In genomic region chr2L:13004059-13004870, dm6 we compare ENCODE assay signal across 1 fruit fly cellular context.
TF ChIP-seq lines count a peak whose summit lies in the region.

TSS of gene Vha68-1 (minus strand) at chr2L:13004107.
TSS of gene mTor (plus strand) at chr2L:13004480.

TF ChIP-seq in whole organism, embryonic, 481 proteins besides CTCF, POLR2A, EP300 and RAD21 (continued from another document):
- TF ChIP-seq CG10321 (GFP tag; IDR thresholded peaks at IDR 0.05; lab: Robert Waterston, UW) (no peak), Jarid2 (GFP tag; optimal IDR thresholded peaks at IDR 0.05; lab: Kevin White, UChicago) (no peak), CG12104 (GFP tag; optimal IDR thresholded peaks at IDR 0.05; lab: Kevin White, UChicago) (peak; percentile 50), ash1 (GFP tag; optimal IDR thresholded peaks at IDR 0.05; lab: Kevin White, UChicago) (no peak), CG2889 (GFP tag; IDR thresholded peaks at IDR 0.05; lab: Robert Waterston, UW) (peak; percentile 79; the same call in 2 of the 3 replicates), lab (GFP tag; optimal IDR thresholded peaks at IDR 0.05; lab: Kevin White, UChicago) (no peak), gcm2 (GFP tag; optimal IDR thresholded peaks at IDR 0.05; lab: Kevin White, UChicago) (no peak), Trl (optimal IDR thresholded peaks at IDR 0.05; lab: Kevin White, UChicago) (no peak), Trl (GFP tag; optimal IDR thresholded peaks at IDR 0.05; lab: Kevin White, UChicago) (peak; percentile 82), CG15514 (GFP tag; optimal IDR thresholded peaks at IDR 0.05; lab: Kevin White, UChicago) (peak; percentile 71), CG14014 (GFP tag; IDR thresholded peaks at IDR 0.05; lab: Robert Waterston, UW) (peak; percentile 84), chif (GFP tag; optimal IDR thresholded peaks at IDR 0.05; lab: Kevin White, UChicago) (peak; percentile 65 to 70), CG15269 (tag; optimal IDR thresholded peaks at IDR 0.05; lab: Kevin White, UChicago) (no peak), vnd (GFP tag; IDR thresholded peaks at IDR 0.05; lab: Robert Waterston, UW; ENCODE audit: partially characterized antibody) (peak; percentile 77), CG18011 (GFP tag; optimal IDR thresholded peaks at IDR 0.05; lab: Kevin White, UChicago) (no peak), CG12299 (tag; optimal IDR thresholded peaks at IDR 0.05; lab: Kevin White, UChicago) (peak; percentile 41), bab2 (GFP tag; optimal IDR thresholded peaks at IDR 0.05; lab: Kevin White, UChicago) (peak; percentile 81), wdn (GFP tag; IDR thresholded peaks at IDR 0.05; lab: Robert Waterston, UW) (peak; percentile 80), CG18619 (GFP tag; optimal IDR thresholded peaks at IDR 0.05; lab: Kevin White, UChicago) (peak; percentile 77), pzg (GFP tag; optimal IDR thresholded peaks at IDR 0.05; lab: Kevin White, UChicago) (peak; percentile 66), phol (tag; optimal IDR thresholded peaks at IDR 0.05; lab: Kevin White, UChicago) (peak; percentile 90), CG11723 (GFP tag; optimal IDR thresholded peaks at IDR 0.05; lab: Kevin White, UChicago) (no peak), CG9932 (GFP tag; IDR thresholded peaks at IDR 0.05; lab: Robert Waterston, UW) (peak; percentile 92), crc (GFP tag; optimal IDR thresholded peaks at IDR 0.05; lab: Kevin White, UChicago) (peak; percentile 51), CG31388 (GFP tag; optimal IDR thresholded peaks at IDR 0.05; lab: Kevin White, UChicago) (peak; percentile 28), dysf (GFP tag; IDR thresholded peaks at IDR 0.05; lab: Robert Waterston, UW) (peak; percentile 86), CG4328 (GFP tag; optimal IDR thresholded peaks at IDR 0.05; lab: Kevin White, UChicago) (peak; percentile 45), Scr (GFP tag; IDR thresholded peaks at IDR 0.05; lab: Robert Waterston, UW; ENCODE audit: partially characterized antibody) (peak; percentile 90), CG6813 (GFP tag; optimal IDR thresholded peaks at IDR 0.05; lab: Kevin White, UChicago) (no peak), ato (GFP tag; IDR thresholded peaks at IDR 0.05; lab: Robert Waterston, UW; ENCODE audit: partially characterized antibody) (peak; percentile 54), MBD-R2 (GFP tag; IDR thresholded peaks at IDR 0.05; lab: Robert Waterston, UW) (no peak; the same call in 1 of the 2 replicates), dan (GFP tag; IDR thresholded peaks at IDR 0.05; lab: Robert Waterston, UW) (no peak), caup (GFP tag; optimal IDR thresholded peaks at IDR 0.05; lab: Kevin White, UChicago; ENCODE audit: severe bottlenecking) (peak; percentile 65), mam (GFP tag; optimal IDR thresholded peaks at IDR 0.05; lab: Kevin White, UChicago) (peak; percentile 90), CG12391 (tag; optimal IDR thresholded peaks at IDR 0.05; lab: Kevin White, UChicago) (peak; percentile 88), ssp (GFP tag; IDR thresholded peaks at IDR 0.05; lab: Robert Waterston, UW) (peak; percentile 99), HHEX (GFP tag; optimal IDR thresholded peaks at IDR 0.05; lab: Kevin White, UChicago) (peak; percentile 58), Fer3 (tag; optimal IDR thresholded peaks at IDR 0.05; lab: Kevin White, UChicago) (peak; percentile 81), CG4404 (GFP tag; IDR thresholded peaks at IDR 0.05; lab: Robert Waterston, UW) (peak; percentile 81), CG3838 (GFP tag; optimal IDR thresholded peaks at IDR 0.05; lab: Kevin White, UChicago) (peak; percentile 54), ab (GFP tag; optimal IDR thresholded peaks at IDR 0.05; lab: Kevin White, UChicago) (peak; percentile 55), CG8944 (GFP tag; optimal IDR thresholded peaks at IDR 0.05; lab: Kevin White, UChicago) (peak; percentile 77), CG6791 (GFP tag; IDR thresholded peaks at IDR 0.05; lab: Robert Waterston, UW; ENCODE audit: partially characterized antibody) (peak; percentile 84), jigr1 (GFP tag; IDR thresholded peaks at IDR 0.05; lab: Robert Waterston, UW) (peak; percentile 85), CG7357 (GFP tag; IDR thresholded peaks at IDR 0.05; lab: Robert Waterston, UW) (peak; percentile 97), corto (GFP tag; optimal IDR thresholded peaks at IDR 0.05; lab: Kevin White, UChicago) (no peak), CG16863 (GFP tag; optimal IDR thresholded peaks at IDR 0.05; lab: Kevin White, UChicago) (peak; percentile 63), stc (GFP tag; IDR thresholded peaks at IDR 0.05; lab: Robert Waterston, UW) (no peak), danr (GFP tag; IDR thresholded peaks at IDR 0.05; lab: Robert Waterston, UW) (peak; percentile 76), Max (GFP tag; optimal IDR thresholded peaks at IDR 0.05; lab: Kevin White, UChicago) (peak; percentile 64), CG34376 (GFP tag; optimal IDR thresholded peaks at IDR 0.05; lab: Kevin White, UChicago) (no peak), slou (GFP tag; optimal IDR thresholded peaks at IDR 0.05; lab: Kevin White, UChicago) (peak; percentile 84), NC2β (GFP tag; optimal IDR thresholded peaks at IDR 0.05; lab: Kevin White, UChicago) (peak; percentile 57), nmo (GFP tag; optimal IDR thresholded peaks at IDR 0.05; lab: Kevin White, UChicago) (peak; percentile 90), kni (GFP tag; optimal IDR thresholded peaks at IDR 0.05; lab: Kevin White, UChicago) (no peak), CG4820 (GFP tag; optimal IDR thresholded peaks at IDR 0.05; lab: Kevin White, UChicago) (peak; percentile 64), B-H2 (GFP tag; optimal IDR thresholded peaks at IDR 0.05; lab: Kevin White, UChicago) (no peak), CG12659 (GFP tag; optimal IDR thresholded peaks at IDR 0.05; lab: Kevin White, UChicago) (peak; percentile 82), CG17612 (GFP tag; IDR thresholded peaks at IDR 0.05; lab: Robert Waterston, UW) (peak; percentile 68), CG11504 (tag; optimal IDR thresholded peaks at IDR 0.05; lab: Kevin White, UChicago) (no peak), CG9609 (GFP tag; optimal IDR thresholded peaks at IDR 0.05; lab: Kevin White, UChicago) (peak; percentile 73), Dip2 (GFP tag; IDR thresholded peaks at IDR 0.05; lab: Robert Waterston, UW) (no peak), CG4730 (GFP tag; IDR thresholded peaks at IDR 0.05; lab: Robert Waterston, UW) (peak; percentile 65), bcd (GFP tag; optimal IDR thresholded peaks at IDR 0.05; lab: Kevin White, UChicago) (peak; percentile 83), CG33557 (GFP tag; optimal IDR thresholded peaks at IDR 0.05; lab: Kevin White, UChicago) (peak; percentile 47), esg (GFP tag; conservative IDR thresholded peaks at IDR 0.05; lab: Robert Waterston, UW) (peak; percentile 77), fd3F (GFP tag; optimal IDR thresholded peaks at IDR 0.05; lab: Kevin White, UChicago) (peak; percentile 60), Taf1 (GFP tag; IDR thresholded peaks at IDR 0.05; lab: Robert Waterston, UW) (peak; percentile 58; the same call in 1 of the 2 replicates), CG3065 (GFP tag; optimal IDR thresholded peaks at IDR 0.05; lab: Kevin White, UChicago) (peak; percentile 32), fd102C (GFP tag; optimal IDR thresholded peaks at IDR 0.05; lab: Kevin White, UChicago) (peak; percentile 9), Bdp1 (GFP tag; optimal IDR thresholded peaks at IDR 0.05; lab: Kevin White, UChicago) (peak; percentile 51), Usf (GFP tag; optimal IDR thresholded peaks at IDR 0.05; lab: Kevin White, UChicago) (peak; percentile 61), CG4282 (GFP tag; optimal IDR thresholded peaks at IDR 0.05; lab: Kevin White, UChicago) (peak; percentile 33), Adf1 (GFP tag; IDR thresholded peaks at IDR 0.05; lab: Robert Waterston, UW) (peak; percentile 54), CG12219 (GFP tag; optimal IDR thresholded peaks at IDR 0.05; lab: Kevin White, UChicago) (no peak), ap (GFP tag; IDR thresholded peaks at IDR 0.05; lab: Robert Waterston, UW) (0 out of 2 replicates have a peak, but pooled peaks have one; percentile 23), NfI (GFP tag; optimal IDR thresholded peaks at IDR 0.05; lab: Kevin White, UChicago) (peak; percentile 84), chm (GFP tag; IDR thresholded peaks at IDR 0.05; lab: Robert Waterston, UW) (no peak), Doc2 (GFP tag; IDR thresholded peaks at IDR 0.05; lab: Robert Waterston, UW) (peak; percentile 59; the same call in 1 of the 2 replicates), MESR4 (GFP tag; optimal IDR thresholded peaks at IDR 0.05; lab: Kevin White, UChicago) (peak; percentile 55), Xbp1 (GFP tag; optimal IDR thresholded peaks at IDR 0.05; lab: Kevin White, UChicago) (peak; percentile 82), CG2202 (tag; optimal IDR thresholded peaks at IDR 0.05; lab: Kevin White, UChicago) (peak; percentile 23)
TF ChIP-seq in whole organism, embryonic: peak in this region for 300.
